Worm (Caenorhabditis elegans): ENCODE measurements around the gene T05G5.1.

DNA sequence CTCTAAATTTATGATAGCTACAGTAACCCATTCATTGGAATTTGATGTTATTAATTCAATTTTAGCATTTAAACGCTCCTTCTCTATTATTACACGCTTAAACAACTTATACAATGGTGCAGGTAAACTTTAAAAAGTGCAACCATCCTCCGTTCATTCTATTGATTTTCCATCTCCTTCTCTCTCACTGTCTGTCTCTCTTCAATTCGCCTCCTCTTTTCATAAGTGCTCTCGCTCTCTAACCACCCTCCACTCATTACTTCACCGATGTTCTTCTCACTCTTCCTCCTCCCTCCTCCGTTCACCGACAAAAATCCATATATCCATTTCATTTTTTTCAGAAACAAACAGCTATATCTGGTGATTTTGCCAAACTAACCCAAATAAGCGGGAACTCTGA, 23.0 kb upstream of the T05G5.1 start, which contains the start of gene cbp-1:
- TF ChIP-seq nhr-76 (tag; optimal IDR thresholded peaks at IDR 0.05) (no peak), alr-1 (tag; optimal IDR thresholded peaks at IDR 0.05; ENCODE audit: borderline replicate concordance) (no peak), fos-1 (tag; optimal IDR thresholded peaks at IDR 0.05) (peak; percentile 8), nhr-20 (tag; optimal IDR thresholded peaks at IDR 0.05) (peak; percentile 36), lsy-2 (tag; optimal IDR thresholded peaks at IDR 0.05) (peak; percentile 81 to 85)
